Worm (Caenorhabditis elegans) whole organism, L1 larva: ENCODE data around the gene F52H2.15.

ENCODE experiments used
- C16A3.4 ChIP-seq: fragments of 150-350 bp; optimal IDR thresholded peaks from 2 replicates; lab custom pipeline; 2014; ENCODE audit warnings: missing biosample characterization, missing genetic modification characterization
- C34B4.2 ChIP-seq: sonication (generic microtip); optimal IDR thresholded peaks from 2 replicates; lab custom pipeline; 2017; ENCODE audit warnings: mild to moderate bottlenecking, missing genetic modification characterization, missing compliant biosample characterization
- F16B12.6 ChIP-seq: fragments of 150-350 bp; optimal IDR thresholded peaks from 2 replicates; lab custom pipeline; 2014; ENCODE audit warnings: missing biosample characterization, missing genetic modification characterization
- aha-1 ChIP-seq: fragments of 150-350 bp; optimal IDR thresholded peaks from 2 replicates; lab custom pipeline; 2014; ENCODE audit warnings: missing biosample characterization, missing genetic modification characterization
- alr-1 ChIP-seq: fragments of 200-800 bp; sonication (Bioruptor generic); optimal IDR thresholded peaks from 2 replicates; lab custom pipeline; 2018; ENCODE audit warnings: borderline replicate concordance, mild to moderate bottlenecking, missing genetic modification characterization, missing compliant biosample characterization
- ama-1 ChIP-seq: fragments of 150-350 bp; optimal IDR thresholded peaks from 2 replicates; lab custom pipeline; 2014
- blmp-1 ChIP-seq: fragments of 150-350 bp; optimal IDR thresholded peaks from 2 replicates; lab custom pipeline; 2014; ENCODE audit warnings: missing biosample characterization, missing genetic modification characterization
- ceh-63 ChIP-seq: fragments of 200-800 bp; sonication (Bioruptor generic); optimal IDR thresholded peaks from 2 replicates; lab custom pipeline; 2018; ENCODE audit warnings: mild to moderate bottlenecking, missing genetic modification characterization, missing compliant biosample characterization
- ceh-8 ChIP-seq: fragments of 200-800 bp; sonication (Bioruptor generic); optimal IDR thresholded peaks from 2 replicates; lab custom pipeline; 2018; ENCODE audit warnings: mild to moderate bottlenecking, missing genetic modification characterization, moderate library complexity, missing compliant biosample characterization
- ceh-82 ChIP-seq, 3 experiments: fragments of 150-350 bp in 1 of 3; sonication (generic microtip) in 2 of 3; optimal IDR thresholded peaks; 2 replicates each; lab custom pipeline; 2014 to 2017; ENCODE audit warnings: missing biosample characterization in 3 of 3, missing genetic modification characterization in 3 of 3
- ceh-88 ChIP-seq: fragments of 200-800 bp; sonication (Bioruptor generic); IDR thresholded peaks from 2 replicates; pipeline ENCODE4 v1.3.6; 2022; ENCODE audit warnings: missing genetic modification characterization, missing compliant biosample characterization
- ceh-90 ChIP-seq: sonication (generic microtip); optimal IDR thresholded peaks from 2 replicates; lab custom pipeline; 2016; ENCODE audit warnings: missing genetic modification characterization, missing compliant biosample characterization
- efl-1 ChIP-seq, 4 experiments: fragments of 150-350 bp; optimal IDR thresholded peaks in 3 of 4; peaks in 1 of 4; 1 replicate in 1 of 4; 2 replicates in 3 of 4; lab custom pipeline; 2014; ENCODE audit warnings: missing biosample characterization in 2 of 4, missing genetic modification characterization in 2 of 4, missing genetic modification reagents in 2 of 4
- egl-13 ChIP-seq: sonication (generic microtip); optimal IDR thresholded peaks from 2 replicates; lab custom pipeline; 2016; ENCODE audit warnings: missing genotype, missing genetic modification reagents, missing genetic modification characterization, missing compliant biosample characterization
- egl-27 ChIP-seq, 2 experiments: fragments of 150-350 bp in 1 of 2; sonication (generic microtip); optimal IDR thresholded peaks; 3 replicates each; lab custom pipeline; 2017 to 2018; ENCODE audit warnings: missing biosample characterization in 2 of 2, missing genetic modification characterization in 2 of 2, missing genetic modification reagents in 2 of 2
- ets-5 ChIP-seq: fragments of 200-800 bp; sonication (Bioruptor generic); IDR thresholded peaks from 2 replicates; pipeline ENCODE4 v1.3.6; 2022; ENCODE audit warnings: missing genetic modification characterization, missing compliant biosample characterization
- fkh-10 ChIP-seq: sonication (generic microtip); optimal IDR thresholded peaks from 2 replicates; lab custom pipeline; 2017; ENCODE audit warnings: missing biosample characterization, missing genetic modification reagents, missing genetic modification characterization
- fkh-4 ChIP-seq: sonication (generic microtip); optimal IDR thresholded peaks from 2 replicates; lab custom pipeline; 2016; ENCODE audit warnings: missing compliant biosample characterization, missing genetic modification characterization, borderline replicate concordance
- hlh-4 ChIP-seq: sonication (generic microtip); optimal IDR thresholded peaks from 2 replicates; lab custom pipeline; 2016; ENCODE audit warnings: mild to moderate bottlenecking, missing genetic modification characterization, missing compliant biosample characterization
- irx-1 ChIP-seq: sonication (generic microtip); optimal IDR thresholded peaks from 2 replicates; lab custom pipeline; 2016; ENCODE audit warnings: missing genetic modification characterization, missing compliant biosample characterization
- isw-1 ChIP-seq: fragments of 200-800 bp; sonication (Bioruptor generic); IDR thresholded peaks from 2 replicates; pipeline ENCODE4 v1.3.6; 2022; ENCODE audit warnings: missing genetic modification characterization, missing compliant biosample characterization
- jun-1 ChIP-seq: fragments of 150-350 bp; optimal IDR thresholded peaks from 2 replicates; lab custom pipeline; 2014; ENCODE audit warnings: missing biosample characterization, missing genetic modification reagents, missing genetic modification characterization
- lin-14 ChIP-seq: fragments of 200-800 bp; sonication (Bioruptor generic); optimal IDR thresholded peaks from 2 replicates; lab custom pipeline; 2018; ENCODE audit warnings: mild to moderate bottlenecking, missing genetic modification characterization, moderate library complexity, missing compliant biosample characterization
- lin-15B ChIP-seq: fragments of 150-350 bp; sonication (generic microtip); optimal IDR thresholded peaks from 3 replicates; lab custom pipeline; 2014; ENCODE audit warnings: missing biosample characterization, missing genetic modification characterization
- lin-35 ChIP-seq, 2 experiments: fragments of 150-350 bp; optimal IDR thresholded peaks; 2 replicates each; lab custom pipeline; 2014; ENCODE audit warnings: missing biosample characterization in 2 of 2, missing genetic modification characterization in 2 of 2, missing genetic modification reagents in 2 of 2
- lir-3 ChIP-seq: sonication (generic microtip); optimal IDR thresholded peaks from 2 replicates; lab custom pipeline; 2016; ENCODE audit warnings: mild to moderate bottlenecking, missing genetic modification characterization, moderate library complexity, missing compliant biosample characterization; ENCODE audit not compliant: poor library complexity
- mab-9 ChIP-seq: fragments of 200-800 bp; sonication (Bioruptor generic); IDR thresholded peaks from 2 replicates; pipeline ENCODE4 v1.3.6; 2022; ENCODE audit warnings: missing genetic modification reagents, missing genetic modification characterization, missing compliant biosample characterization
- mdl-1 ChIP-seq, 2 experiments: fragments of 150-350 bp; optimal IDR thresholded peaks; 2 replicates each; lab custom pipeline; 2014 to 2017; ENCODE audit warnings: missing biosample characterization in 2 of 2, missing genetic modification characterization in 2 of 2, inconsistent platforms in 1 of 2
- nhr-12 ChIP-seq: sonication (generic microtip); optimal IDR thresholded peaks from 2 replicates; lab custom pipeline; 2017; ENCODE audit warnings: missing biosample characterization, missing genetic modification characterization
- nhr-237 ChIP-seq: fragments of 150-350 bp; optimal IDR thresholded peaks from 2 replicates; lab custom pipeline; 2014; ENCODE audit warnings: missing biosample characterization, missing genetic modification characterization
- nhr-28 ChIP-seq: fragments of 150-350 bp; optimal IDR thresholded peaks from 2 replicates; lab custom pipeline; 2014; ENCODE audit warnings: missing biosample characterization, missing genetic modification characterization
- nhr-71 ChIP-seq: sonication (generic microtip); optimal IDR thresholded peaks from 2 replicates; lab custom pipeline; 2016; ENCODE audit warnings: mild to moderate bottlenecking, missing genetic modification characterization, moderate library complexity, missing compliant biosample characterization
- nhr-76 ChIP-seq: sonication (generic microtip); optimal IDR thresholded peaks from 2 replicates; lab custom pipeline; 2017; ENCODE audit warnings: missing biosample characterization, missing genetic modification characterization
- nhr-77 ChIP-seq: fragments of 150-350 bp; optimal IDR thresholded peaks from 2 replicates; lab custom pipeline; 2014; ENCODE audit warnings: missing biosample characterization, missing genetic modification characterization
- nhr-84 ChIP-seq: sonication (generic microtip); optimal IDR thresholded peaks from 2 replicates; lab custom pipeline; 2017; ENCODE audit warnings: missing biosample characterization, missing genetic modification characterization
- nhr-85 ChIP-seq: sonication (generic microtip); peaks from one replicate; lab custom pipeline; 2016; ENCODE audit warnings: missing genetic modification characterization, inconsistent platforms, missing compliant biosample characterization
- pag-3 ChIP-seq: sonication (generic microtip); optimal IDR thresholded peaks from 2 replicates; lab custom pipeline; 2017; ENCODE audit warnings: missing genetic modification characterization, mild to moderate bottlenecking, missing compliant biosample characterization, antibody characterized with exemption, borderline replicate concordance; ENCODE audit not compliant: insufficient read depth
- pax-3 ChIP-seq: fragments of 200-800 bp; sonication (Bioruptor generic); optimal IDR thresholded peaks from 2 replicates; lab custom pipeline; 2018; ENCODE audit warnings: mild to moderate bottlenecking, missing genetic modification characterization, moderate library complexity, missing compliant biosample characterization
- pqm-1 ChIP-seq: sonication (generic microtip); optimal IDR thresholded peaks from 3 replicates; lab custom pipeline; 2017; ENCODE audit warnings: missing biosample characterization, missing genetic modification characterization
- snpc-4 ChIP-seq: fragments of 150-350 bp; optimal IDR thresholded peaks from 2 replicates; lab custom pipeline; 2014; ENCODE audit warnings: missing biosample characterization, missing genetic modification characterization
- snu-23 ChIP-seq: sonication (generic microtip); optimal IDR thresholded peaks from 2 replicates; lab custom pipeline; 2016; ENCODE audit warnings: missing genetic modification characterization, missing compliant biosample characterization
- sox-4 ChIP-seq: sonication (generic microtip); optimal IDR thresholded peaks from 2 replicates; lab custom pipeline; 2016; ENCODE audit warnings: missing genetic modification characterization, missing compliant biosample characterization
- sptf-1 ChIP-seq: fragments of 150-350 bp; optimal IDR thresholded peaks from 2 replicates; lab custom pipeline; 2014; ENCODE audit warnings: missing biosample characterization, missing genetic modification characterization
- swsn-7 ChIP-seq: sonication (generic microtip); optimal IDR thresholded peaks from 2 replicates; lab custom pipeline; 2016; ENCODE audit warnings: missing genetic modification characterization, missing compliant biosample characterization
- tlp-1 ChIP-seq: fragments of 150-350 bp; optimal IDR thresholded peaks from 2 replicates; lab custom pipeline; 2014; ENCODE audit warnings: missing biosample characterization, missing genetic modification characterization
- unc-130 ChIP-seq: fragments of 150-350 bp; optimal IDR thresholded peaks from 2 replicates; lab custom pipeline; 2017; ENCODE audit warnings: missing biosample characterization, missing genetic modification characterization, inconsistent platforms
- unc-30 ChIP-seq: sonication (generic microtip); optimal IDR thresholded peaks from 2 replicates; lab custom pipeline; 2017; ENCODE audit warnings: missing biosample characterization, missing genetic modification characterization
- unc-62 ChIP-seq: fragments of 150-350 bp; optimal IDR thresholded peaks from 2 replicates; lab custom pipeline; 2014; ENCODE audit warnings: missing biosample characterization, missing genetic modification reagents, missing genetic modification characterization
- vab-15 ChIP-seq: sonication (generic microtip); optimal IDR thresholded peaks from 2 replicates; lab custom pipeline; 2017; ENCODE audit warnings: missing genotype, mild to moderate bottlenecking, missing genetic modification characterization, missing compliant biosample characterization
- xbp-1 ChIP-seq: sonication (generic microtip); optimal IDR thresholded peaks from 2 replicates; lab custom pipeline; 2016; ENCODE audit warnings: missing genetic modification characterization, missing compliant biosample characterization
- zag-1 ChIP-seq: fragments of 150-350 bp; optimal IDR thresholded peaks from 2 replicates; lab custom pipeline; 2014; ENCODE audit warnings: missing biosample characterization, missing genetic modification characterization
- ztf-4 ChIP-seq: fragments of 150-350 bp; optimal IDR thresholded peaks from 2 replicates; lab custom pipeline; 2014; ENCODE audit warnings: missing biosample characterization, missing genetic modification characterization

F52H2.15 gene

DNA sequence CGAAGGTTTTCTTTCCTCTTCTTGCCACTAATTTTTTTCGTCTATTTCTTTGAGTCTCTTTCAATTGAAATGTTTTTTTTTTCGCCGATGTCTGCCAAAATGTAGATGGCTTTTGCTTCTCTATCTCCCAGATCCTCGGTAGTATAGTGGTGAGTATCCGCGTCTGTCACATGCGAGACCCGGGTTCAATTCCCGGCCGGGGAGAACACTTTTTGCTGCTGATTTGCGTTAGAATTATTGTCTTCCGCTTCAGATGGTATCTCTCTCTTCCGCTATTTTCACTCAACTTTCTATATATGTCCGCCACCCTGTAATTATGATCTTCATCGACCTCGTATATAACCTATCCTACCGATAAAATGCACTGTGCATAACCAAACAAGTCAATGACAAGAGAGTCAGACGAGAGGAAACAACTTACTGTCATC is 11.7 kb upstream of the F52H2.15 start (continued):
- peak; percentile 33 to 64 (median 59) for TF ChIP-seq ceh-82 (tag; optimal IDR thresholded peaks at IDR 0.05; lab: Kevin White, UChicago)

DNA sequence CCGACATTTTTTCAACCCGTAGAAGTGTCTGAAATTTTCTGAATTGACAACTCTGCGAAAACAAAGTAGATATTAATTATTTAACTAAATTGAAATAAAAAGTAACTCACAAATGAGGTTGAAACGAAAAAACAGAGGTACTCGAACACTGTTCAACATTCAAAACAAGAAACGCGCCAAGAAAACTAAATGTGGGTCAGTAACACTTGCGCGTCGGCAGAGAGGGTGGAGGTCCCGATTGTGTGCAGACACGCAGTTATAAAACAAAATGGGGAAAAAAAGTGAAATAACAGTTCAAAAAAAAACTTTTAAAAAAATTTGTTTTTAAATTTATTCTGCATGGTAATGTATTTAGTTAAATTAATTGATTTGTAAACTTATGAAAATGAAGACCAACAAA is 5.8 kb upstream of the F52H2.15 start:
- TF ChIP-seq ama-1 (lab: Kevin White, UChicago) (no peak), unc-62 (GFP tag; lab: Kevin White, UChicago) (no peak), fkh-10 (GFP tag; lab: Kevin White, UChicago) (no peak), irx-1 (tag; lab: Kevin White, UChicago) (no peak), pax-3 (no peak), ets-5 (GFP tag; lab: Robert Waterston, UW) (no peak), swsn-7 (tag; lab: Kevin White, UChicago) (peak; percentile 40), ceh-82 (tag; optimal IDR thresholded peaks at IDR 0.05; lab: Kevin White, UChicago) (peak in 2 of 3 experiments; percentile 2 to 10), nhr-85 (tag; lab: Kevin White, UChicago) (peak; percentile 44), sptf-1 (tag; lab: Kevin White, UChicago) (no peak), egl-27 (tag; optimal IDR thresholded peaks at IDR 0.05; lab: Kevin White, UChicago) (no peak), hlh-4 (tag; lab: Kevin White, UChicago) (no peak), unc-130 (tag; lab: Kevin White, UChicago) (no peak), efl-1 (optimal IDR thresholded peaks at IDR 0.05; lab: Kevin White, UChicago) (peak; percentile 6 to 33), efl-1 (GFP tag; optimal IDR thresholded peaks at IDR 0.05 in 1 of 2; lab: Kevin White, UChicago) (peak in 1 of 2 experiments; percentile 85), ceh-90 (tag; lab: Kevin White, UChicago) (no peak), lir-3 (tag; lab: Kevin White, UChicago) (no peak), lin-14 (GFP tag; lab: Kevin White, UChicago) (no peak), F16B12.6 (tag; lab: Kevin White, UChicago) (no peak), nhr-12 (tag; lab: Kevin White, UChicago) (no peak), ceh-63 (GFP tag; lab: Kevin White, UChicago) (no peak), isw-1 (GFP tag; lab: Robert Waterston, UW) (no peak), nhr-76 (tag; lab: Kevin White, UChicago) (no peak), ztf-4 (tag; lab: Kevin White, UChicago) (no peak), alr-1 (tag; lab: Kevin White, UChicago) (no peak), nhr-77 (no peak), C34B4.2 (tag; lab: Kevin White, UChicago) (no peak), sox-4 (tag; lab: Kevin White, UChicago) (no peak), ceh-88 (GFP tag; lab: Robert Waterston, UW) (no peak), lin-35 (GFP tag; optimal IDR thresholded peaks at IDR 0.05; lab: Kevin White, UChicago) (peak; percentile 1 to 62), unc-30 (tag; lab: Kevin White, UChicago) (no peak), pag-3 (tag; lab: Kevin White, UChicago) (peak; percentile 5), nhr-84 (tag; lab: Kevin White, UChicago) (no peak), vab-15 (tag; lab: Kevin White, UChicago) (no peak), fkh-4 (tag; lab: Kevin White, UChicago) (no peak), C16A3.4 (tag; lab: Kevin White, UChicago) (peak; percentile 18), pqm-1 (no peak), lin-15B (tag; lab: Kevin White, UChicago) (no peak), ceh-8 (GFP tag; lab: Kevin White, UChicago) (no peak), egl-13 (tag; lab: Kevin White, UChicago) (peak; percentile 5), aha-1 (tag; lab: Kevin White, UChicago) (no peak), zag-1 (no peak), mdl-1 (tag; optimal IDR thresholded peaks at IDR 0.05; lab: Kevin White, UChicago) (peak in 1 of 2 experiments; percentile 9), tlp-1 (tag; lab: Kevin White, UChicago) (no peak), blmp-1 (tag; lab: Kevin White, UChicago) (peak; percentile 46), nhr-237 (tag; lab: Kevin White, UChicago) (no peak), snpc-4 (tag; lab: Kevin White, UChicago) (no peak), nhr-28 (tag; lab: Kevin White, UChicago) (no peak), xbp-1 (tag; lab: Kevin White, UChicago) (peak; percentile 32), jun-1 (no peak), mab-9 (no peak), nhr-71 (tag; lab: Kevin White, UChicago) (peak; percentile 65), snu-23 (GFP tag; lab: Kevin White, UChicago) (peak; percentile 47)
